Worm (Caenorhabditis elegans): Measurements from ENCODE around the gene trpl-5.

Gene trpl-5

ce11 chrII:2087206-2087605, 3.2 kb downstream of the trpl-5 start:
- no peak for TF ChIP-seq peb-1 (tag; optimal IDR thresholded peaks at IDR 0.05)
- no peak for TF ChIP-seq ztf-11 (tag; optimal IDR thresholded peaks at IDR 0.05)
- TF ChIP-seq blmp-1 (tag; optimal IDR thresholded peaks at IDR 0.05; ENCODE audit: insufficient read depth): no peak
- TF ChIP-seq ztf-4 (tag; optimal IDR thresholded peaks at IDR 0.05): no peak
- TF ChIP-seq ztf-1 (GFP tag; conservative IDR thresholded peaks at IDR 0.05): no peak
- TF ChIP-seq ZK546.5 (tag; optimal IDR thresholded peaks at IDR 0.05): no peak
- TF ChIP-seq ama-1 (optimal IDR thresholded peaks at IDR 0.05): no peak
- no peak for TF ChIP-seq unc-62 (GFP tag; optimal IDR thresholded peaks at IDR 0.05)
- no peak for TF ChIP-seq F13H6.1 (tag; optimal IDR thresholded peaks at IDR 0.05)
- TF ChIP-seq nhr-10 (tag; optimal IDR thresholded peaks at IDR 0.05): no peak
- TF ChIP-seq nhr-6 (tag; optimal IDR thresholded peaks at IDR 0.05): no peak
- TF ChIP-seq nhr-237 (tag; optimal IDR thresholded peaks at IDR 0.05): no peak

- no peak for TF ChIP-seq nhr-23 (tag; optimal IDR thresholded peaks at IDR 0.05)
- TF ChIP-seq lsy-2 (tag; optimal IDR thresholded peaks at IDR 0.05): no peak
- TF ChIP-seq nhr-129 (tag; optimal IDR thresholded peaks at IDR 0.05): no peak
- no peak for TF ChIP-seq R02D3.7 (tag; optimal IDR thresholded peaks at IDR 0.05)
- no peak for TF ChIP-seq ztf-1 (GFP tag; conservative IDR thresholded peaks at IDR 0.05)
- no peak for TF ChIP-seq ztf-4 (tag; optimal IDR thresholded peaks at IDR 0.05)
- TF ChIP-seq skn-1 (tag; optimal IDR thresholded peaks at IDR 0.05): no peak
- TF ChIP-seq ceh-82 (tag; optimal IDR thresholded peaks at IDR 0.05): no peak
- no peak for TF ChIP-seq lin-13 (GFP tag; optimal IDR thresholded peaks at IDR 0.05)
- no peak for TF ChIP-seq ama-1 (optimal IDR thresholded peaks at IDR 0.05)
- TF ChIP-seq nhr-6 (tag; optimal IDR thresholded peaks at IDR 0.05): no peak
- TF ChIP-seq alr-1 (tag; optimal IDR thresholded peaks at IDR 0.05): no peak
Observed at ce11 chrII:2083726-2084179, 6.7 kb downstream of the trpl-5 start, which contains the start of the genes T16A1.5 and fbxc-49. Gene T16A1.5, minus strand, starts transcription at chrII:2083826. Gene fbxc-49, plus strand, starts transcription at chrII:2084129.

ce11 chrII:2081257-2081656, 9.2 kb downstream of the trpl-5 start, which contains the start of gene T16A1.4:
Gene T16A1.4, plus strand, starts transcription at chrII:2081557.
- TF ChIP-seq aly-2 (tag; optimal IDR thresholded peaks at IDR 0.05) (no peak), lin-11 (tag; optimal IDR thresholded peaks at IDR 0.05) (no peak), unc-39 (tag; optimal IDR thresholded peaks at IDR 0.05) (no peak), nhr-12 (tag; optimal IDR thresholded peaks at IDR 0.05) (no peak), elt-3 (tag; optimal IDR thresholded peaks at IDR 0.05) (no peak), nhr-11 (tag; optimal IDR thresholded peaks at IDR 0.05) (no peak)

- TF ChIP-seq nhr-129 (tag; optimal IDR thresholded peaks at IDR 0.05) (no peak), snpc-4 (tag; optimal IDR thresholded peaks at IDR 0.05) (no peak), aly-2 (tag; optimal IDR thresholded peaks at IDR 0.05) (no peak), C34F6.9 (tag; optimal IDR thresholded peaks at IDR 0.05) (no peak), crh-2 (tag; optimal IDR thresholded peaks at IDR 0.05) (no peak), elt-1 (tag; optimal IDR thresholded peaks at IDR 0.05) (no peak), nhr-25 (tag; optimal IDR thresholded peaks at IDR 0.05) (no peak), ama-1 (optimal IDR thresholded peaks at IDR 0.05) (no peak), lin-39 (tag; optimal IDR thresholded peaks at IDR 0.05) (no peak), ztf-4 (tag; optimal IDR thresholded peaks at IDR 0.05) (no peak), lsy-2 (tag; optimal IDR thresholded peaks at IDR 0.05) (no peak), gmeb-1 (tag; optimal IDR thresholded peaks at IDR 0.05) (no peak), F13H6.1 (tag; optimal IDR thresholded peaks at IDR 0.05) (no peak)
Observed at ce11 chrII:2080425-2080824, 10.0 kb downstream of the trpl-5 start, which contains the start of gene F07E5.9. Gene F07E5.9, minus strand, starts transcription at chrII:2080525.

- TF ChIP-seq ZK546.5 (tag; optimal IDR thresholded peaks at IDR 0.05): no peak
- no peak for TF ChIP-seq zag-1 (tag; optimal IDR thresholded peaks at IDR 0.05)
- TF ChIP-seq ama-1 (optimal IDR thresholded peaks at IDR 0.05): no peak
- TF ChIP-seq lsy-2 (tag; optimal IDR thresholded peaks at IDR 0.05): no peak
- TF ChIP-seq ceh-16 (tag; optimal IDR thresholded peaks at IDR 0.05): no peak
- no peak for TF ChIP-seq alr-1 (tag; optimal IDR thresholded peaks at IDR 0.05)
- no peak for TF ChIP-seq lin-11 (tag; optimal IDR thresholded peaks at IDR 0.05)
- TF ChIP-seq crh-2 (tag; optimal IDR thresholded peaks at IDR 0.05): no peak
- no peak for TF ChIP-seq nhr-237 (tag; optimal IDR thresholded peaks at IDR 0.05)
- TF ChIP-seq peb-1 (tag; optimal IDR thresholded peaks at IDR 0.05): no peak
- no peak for TF ChIP-seq C34F6.9 (tag; optimal IDR thresholded peaks at IDR 0.05)
- TF ChIP-seq nhr-10 (tag; optimal IDR thresholded peaks at IDR 0.05): no peak
- TF ChIP-seq blmp-1 (tag; optimal IDR thresholded peaks at IDR 0.05; ENCODE audit: insufficient read depth): no peak
- no peak for TF ChIP-seq R02D3.7 (tag; optimal IDR thresholded peaks at IDR 0.05)
- TF ChIP-seq nhr-77 (tag; optimal IDR thresholded peaks at IDR 0.05): no peak
- no peak for TF ChIP-seq lin-39 (tag; optimal IDR thresholded peaks at IDR 0.05)
Observed at ce11 chrII:2076467-2076866, 14.0 kb downstream of the trpl-5 start.
